Fruit fly (Drosophila melanogaster): ENCODE measurements around the gene CREG.

Gene CREG

dm6 chr3R:17386168-17386819, 8.1 kb downstream of the CREG start (continued):
- peak; percentile 59 for TF ChIP-seq CG15601 (tag; optimal IDR thresholded peaks at IDR 0.05)
- TF ChIP-seq CG8388 (GFP tag; optimal IDR thresholded peaks at IDR 0.05) = peak; percentile 73
- no peak for TF ChIP-seq odd (GFP tag; optimal IDR thresholded peaks at IDR 0.05)
- peak; percentile 49 for TF ChIP-seq kah (GFP tag; optimal IDR thresholded peaks at IDR 0.05)
- TF ChIP-seq CG7839 (tag; optimal IDR thresholded peaks at IDR 0.05) = peak; percentile 73
- no peak for TF ChIP-seq CG1832 (GFP tag; optimal IDR thresholded peaks at IDR 0.05)
- no peak for TF ChIP-seq Scr (GFP tag; IDR thresholded peaks at IDR 0.05; ENCODE audit: partially characterized antibody)
- TF ChIP-seq pum (GFP tag; optimal IDR thresholded peaks at IDR 0.05) = peak; percentile 38
- TF ChIP-seq sens (GFP tag) = peak; percentile 94
- peak; percentile 63 for TF ChIP-seq CG3281 (GFP tag; optimal IDR thresholded peaks at IDR 0.05)
- TF ChIP-seq gem (tag; optimal IDR thresholded peaks at IDR 0.05) = peak; percentile 83
- peak; percentile 37 for TF ChIP-seq CG8089 (GFP tag; optimal IDR thresholded peaks at IDR 0.05)
- TF ChIP-seq exex (tag; optimal IDR thresholded peaks at IDR 0.05) = no peak
- TF ChIP-seq chn (GFP tag; optimal IDR thresholded peaks at IDR 0.05) = peak; percentile 59
- peak; percentile 56 for TF ChIP-seq CG14441 (GFP tag; IDR thresholded peaks at IDR 0.05)
- TF ChIP-seq lilli (GFP tag; optimal IDR thresholded peaks at IDR 0.05) = peak; percentile 52
- TF ChIP-seq Dfd (GFP tag; optimal IDR thresholded peaks at IDR 0.05) = no peak
- TF ChIP-seq fd64A (GFP tag; optimal IDR thresholded peaks at IDR 0.05) = peak; percentile 57
- peak; percentile 28 for TF ChIP-seq gro (GFP tag; optimal IDR thresholded peaks at IDR 0.05)
- peak; percentile 75 for TF ChIP-seq CG13424 (tag; optimal IDR thresholded peaks at IDR 0.05)
- no peak for TF ChIP-seq sima (GFP tag; optimal IDR thresholded peaks at IDR 0.05)
- TF ChIP-seq HLHmδ (GFP tag; optimal IDR thresholded peaks at IDR 0.05) = no peak
- TF ChIP-seq Oaz (GFP tag; IDR thresholded peaks at IDR 0.05) = peak; percentile 17; the same call in 1 of the 2 replicates
- peak; percentile 32 for TF ChIP-seq YL-1 (GFP tag; optimal IDR thresholded peaks at IDR 0.05)
- peak; percentile 17 for TF ChIP-seq sqz (GFP tag; optimal IDR thresholded peaks at IDR 0.05)
- TF ChIP-seq tin (GFP tag; optimal IDR thresholded peaks at IDR 0.05) = peak; percentile 69
- no peak for TF ChIP-seq CG7963 (GFP tag; IDR thresholded peaks at IDR 0.05; ENCODE audit: partially characterized antibody)
- no peak for TF ChIP-seq CG11560 (tag; IDR thresholded peaks at IDR 0.05)
- TF ChIP-seq Ssrp (tag; optimal IDR thresholded peaks at IDR 0.05) = peak; percentile 65
- TF ChIP-seq CG12071 (GFP tag; optimal IDR thresholded peaks at IDR 0.05) = peak; percentile 67
- peak; percentile 43 for TF ChIP-seq CG18619 (GFP tag; optimal IDR thresholded peaks at IDR 0.05)
- peak; percentile 80 for TF ChIP-seq esg (GFP tag; conservative IDR thresholded peaks at IDR 0.05)
- peak; percentile 72 for TF ChIP-seq Mrtf (GFP tag; IDR thresholded peaks at IDR 0.05)
- 0 out of 3 replicates have a peak, but pooled peaks have one; percentile 45 for TF ChIP-seq ase (GFP tag; IDR thresholded peaks at IDR 0.05)
- no peak for TF ChIP-seq CTCF (GFP tag; optimal IDR thresholded peaks at IDR 0.05)
- TF ChIP-seq lola (GFP tag; optimal IDR thresholded peaks at IDR 0.05) = peak in 1 of 3 experiments; percentile 51
- no peak for TF ChIP-seq cato (GFP tag; optimal IDR thresholded peaks at IDR 0.05; ENCODE audit: borderline replicate concordance)
- TF ChIP-seq mld (GFP tag; IDR thresholded peaks at IDR 0.05; ENCODE audit: partially characterized antibody) = no peak
- TF ChIP-seq hb (GFP tag; IDR thresholded peaks at IDR 0.05; ENCODE audit: partially characterized antibody) = no peak
- peak; percentile 6 to 64 for TF ChIP-seq dpn (GFP tag; optimal IDR thresholded peaks at IDR 0.05)
- TF ChIP-seq CG18599 (GFP tag; optimal IDR thresholded peaks at IDR 0.05) = peak; percentile 73
- peak; percentile 45 for TF ChIP-seq CG1602 (GFP tag; optimal IDR thresholded peaks at IDR 0.05)
- no peak for TF ChIP-seq Dip2 (GFP tag; IDR thresholded peaks at IDR 0.05)
- peak; percentile 68 for TF ChIP-seq CG14050 (GFP tag; IDR thresholded peaks at IDR 0.05)
- TF ChIP-seq BEAF-32 (GFP tag; optimal IDR thresholded peaks at IDR 0.05) = no peak
- TF ChIP-seq Nf-YB (GFP tag; optimal IDR thresholded peaks at IDR 0.05) = peak; percentile 34
- peak; percentile 57 for TF ChIP-seq CG9727 (GFP tag; optimal IDR thresholded peaks at IDR 0.05)
- peak; percentile 51 for TF ChIP-seq CG8281 (tag; optimal IDR thresholded peaks at IDR 0.05)
- TF ChIP-seq nau (GFP tag; optimal IDR thresholded peaks at IDR 0.05) = peak; percentile 85
